Worm (Caenorhabditis elegans): ENCODE measurements around the gene rib-2.

Gene rib-2

DNA sequence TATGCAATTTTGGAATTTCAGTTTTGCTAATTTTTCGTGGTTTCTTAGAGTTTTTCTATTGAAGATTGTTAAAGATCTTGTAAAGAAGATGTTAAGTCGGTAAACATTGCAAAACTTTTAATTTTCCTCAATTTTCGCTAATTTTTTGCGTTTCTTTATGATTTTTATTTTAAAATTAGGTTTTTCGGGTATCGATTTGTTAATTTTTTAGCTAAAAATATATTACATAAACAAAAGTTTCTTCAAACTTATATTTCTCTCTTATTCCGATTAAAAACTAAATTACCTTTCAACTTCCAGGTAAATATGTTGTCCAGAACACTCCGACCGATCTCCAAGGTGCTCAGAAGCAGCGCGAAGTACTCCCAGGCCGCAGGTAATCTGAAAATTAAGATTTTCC lies 35.1 kb upstream of the rib-2 start, which contains the start of gene mrpl-12:
Gene mrpl-12, plus strand, starts transcription at position 301 of the 400 bp plus-strand sequence.
- TF ChIP-seq lin-39 (tag; optimal IDR thresholded peaks at IDR 0.05) (no peak), dmd-4 (tag; optimal IDR thresholded peaks at IDR 0.05) (no peak), nhr-77 (tag; optimal IDR thresholded peaks at IDR 0.05) (no peak), nhr-21 (tag; optimal IDR thresholded peaks at IDR 0.05) (no peak), skn-1 (tag; optimal IDR thresholded peaks at IDR 0.05) (no peak), peb-1 (tag; optimal IDR thresholded peaks at IDR 0.05) (no peak), nhr-10 (tag; optimal IDR thresholded peaks at IDR 0.05) (no peak), aly-2 (tag; optimal IDR thresholded peaks at IDR 0.05) (no peak), snpc-4 (tag; optimal IDR thresholded peaks at IDR 0.05) (no peak), nhr-6 (tag; optimal IDR thresholded peaks at IDR 0.05) (no peak), alr-1 (tag; optimal IDR thresholded peaks at IDR 0.05) (no peak)

DNA sequence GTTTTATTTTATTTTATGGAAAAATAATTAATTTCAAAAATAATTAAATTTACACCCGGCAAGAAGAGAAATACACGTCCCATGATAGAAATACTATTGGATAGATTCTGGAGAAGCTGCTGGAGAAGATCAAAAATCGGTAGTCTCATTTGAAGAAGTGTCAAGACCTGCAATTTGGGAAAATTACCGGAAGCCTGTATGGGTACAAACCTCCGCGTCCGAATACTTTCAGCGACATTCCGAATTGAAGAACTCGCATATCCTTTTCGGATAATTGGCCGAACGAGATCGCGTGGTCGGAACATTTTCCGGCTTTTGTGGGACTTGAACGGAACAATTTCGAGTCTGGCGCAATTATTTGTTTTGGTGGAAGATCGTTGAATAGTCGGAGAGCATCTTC lies 34.1 kb upstream of the rib-2 start:
- TF ChIP-seq lin-13 (GFP tag; optimal IDR thresholded peaks at IDR 0.05) = no peak
- TF ChIP-seq nhr-21 (tag; optimal IDR thresholded peaks at IDR 0.05) = no peak
- no peak for TF ChIP-seq alr-1 (tag; optimal IDR thresholded peaks at IDR 0.05)
- TF ChIP-seq mab-5 (tag; optimal IDR thresholded peaks at IDR 0.05) = no peak
- no peak for TF ChIP-seq nhr-23 (tag; optimal IDR thresholded peaks at IDR 0.05)
- TF ChIP-seq unc-55 (GFP tag; optimal IDR thresholded peaks at IDR 0.05) = no peak
- no peak for TF ChIP-seq fos-1 (tag; optimal IDR thresholded peaks at IDR 0.05)
- no peak for TF ChIP-seq blmp-1 (tag; optimal IDR thresholded peaks at IDR 0.05; ENCODE audit: insufficient read depth)
- no peak for TF ChIP-seq aly-2 (tag; optimal IDR thresholded peaks at IDR 0.05)
- TF ChIP-seq snpc-4 (tag; optimal IDR thresholded peaks at IDR 0.05) = no peak
- no peak for TF ChIP-seq sma-9 (GFP tag; optimal IDR thresholded peaks at IDR 0.05)
- no peak for TF ChIP-seq sma-9 (tag; optimal IDR thresholded peaks at IDR 0.05)
- TF ChIP-seq ceh-82 (tag; optimal IDR thresholded peaks at IDR 0.05) = no peak

DNA sequence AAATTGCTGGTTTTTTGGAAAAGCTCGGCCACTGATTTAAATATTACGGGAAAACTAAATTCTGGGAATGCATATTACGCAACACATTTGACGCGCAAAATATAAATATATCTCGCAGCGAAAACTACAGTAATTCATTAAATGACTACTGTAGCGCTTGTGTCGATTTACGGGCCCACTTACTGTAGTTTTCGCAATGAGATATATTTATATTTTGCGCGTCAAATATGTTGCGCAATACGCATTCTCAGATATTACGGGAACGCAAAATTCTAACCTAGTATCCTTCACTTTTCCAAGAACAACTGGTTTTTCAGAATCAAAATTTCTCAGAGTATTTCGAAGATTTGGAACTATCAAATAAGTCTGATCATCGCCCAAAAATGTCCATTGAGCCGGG lies 32.9 kb upstream of the rib-2 start:
- no peak for TF ChIP-seq fos-1 (tag; optimal IDR thresholded peaks at IDR 0.05)
- no peak for TF ChIP-seq ztf-1 (GFP tag; conservative IDR thresholded peaks at IDR 0.05)

DNA sequence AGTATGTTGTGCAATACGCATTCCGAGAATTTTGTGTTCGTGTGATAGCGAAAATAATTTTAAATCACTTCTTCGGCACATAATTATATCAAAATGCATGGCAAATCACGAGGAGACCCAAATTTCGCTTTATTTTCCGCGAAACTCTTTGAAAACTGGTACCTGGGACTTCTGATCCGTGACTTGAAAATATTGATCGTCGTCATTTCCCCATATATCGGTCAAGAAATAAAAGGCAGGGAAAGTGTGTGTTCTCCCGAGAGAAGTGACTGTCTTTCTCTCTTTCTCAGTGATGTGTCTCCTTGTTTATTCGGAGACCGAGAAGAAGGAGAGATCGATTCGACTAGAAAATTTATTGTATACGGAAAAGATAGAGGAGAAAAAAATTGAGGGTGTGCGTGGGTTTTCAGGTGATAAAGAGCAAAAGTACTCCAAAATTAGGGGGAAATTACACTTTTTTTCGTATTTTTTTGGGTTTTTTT lies 31.4 kb upstream of the rib-2 start, which contains the start of gene W09D10.5:
Gene W09D10.5, minus strand, starts transcription at position 345 of the 482 bp plus-strand sequence.
- TF ChIP-seq ceh-16 (tag; optimal IDR thresholded peaks at IDR 0.05) (peak; percentile 24), crh-2 (tag; optimal IDR thresholded peaks at IDR 0.05) (no peak), lin-13 (GFP tag; optimal IDR thresholded peaks at IDR 0.05) (no peak), unc-55 (GFP tag; optimal IDR thresholded peaks at IDR 0.05) (no peak), sma-3 (GFP tag; optimal IDR thresholded peaks at IDR 0.05) (peak; percentile 48), nhr-6 (tag; optimal IDR thresholded peaks at IDR 0.05) (peak; percentile 3), F13H6.1 (tag; optimal IDR thresholded peaks at IDR 0.05) (peak; percentile 4), fos-1 (tag; optimal IDR thresholded peaks at IDR 0.05) (peak; percentile 70), mbf-1 (tag; optimal IDR thresholded peaks at IDR 0.05) (no peak), aly-2 (tag; optimal IDR thresholded peaks at IDR 0.05) (no peak), sem-4 (tag; optimal IDR thresholded peaks at IDR 0.05) (no peak), ztf-1 (GFP tag; conservative IDR thresholded peaks at IDR 0.05) (no peak), ztf-11 (tag; optimal IDR thresholded peaks at IDR 0.05) (no peak), alr-1 (tag; optimal IDR thresholded peaks at IDR 0.05) (no peak), nhr-21 (tag; optimal IDR thresholded peaks at IDR 0.05) (peak; percentile 34), lin-11 (tag; optimal IDR thresholded peaks at IDR 0.05) (no peak), lsy-2 (tag; optimal IDR thresholded peaks at IDR 0.05) (peak in 1 of 2 experiments; percentile 36), ama-1 (optimal IDR thresholded peaks at IDR 0.05) (peak; percentile 16), ztf-4 (tag; optimal IDR thresholded peaks at IDR 0.05) (peak; percentile 32), sma-9 (GFP tag; optimal IDR thresholded peaks at IDR 0.05) (no peak), sma-9 (tag; optimal IDR thresholded peaks at IDR 0.05) (no peak), peb-1 (tag; optimal IDR thresholded peaks at IDR 0.05) (no peak), nhr-129 (tag; optimal IDR thresholded peaks at IDR 0.05) (peak; percentile 26), elt-3 (tag; optimal IDR thresholded peaks at IDR 0.05) (no peak), zag-1 (tag; optimal IDR thresholded peaks at IDR 0.05) (no peak)

DNA sequence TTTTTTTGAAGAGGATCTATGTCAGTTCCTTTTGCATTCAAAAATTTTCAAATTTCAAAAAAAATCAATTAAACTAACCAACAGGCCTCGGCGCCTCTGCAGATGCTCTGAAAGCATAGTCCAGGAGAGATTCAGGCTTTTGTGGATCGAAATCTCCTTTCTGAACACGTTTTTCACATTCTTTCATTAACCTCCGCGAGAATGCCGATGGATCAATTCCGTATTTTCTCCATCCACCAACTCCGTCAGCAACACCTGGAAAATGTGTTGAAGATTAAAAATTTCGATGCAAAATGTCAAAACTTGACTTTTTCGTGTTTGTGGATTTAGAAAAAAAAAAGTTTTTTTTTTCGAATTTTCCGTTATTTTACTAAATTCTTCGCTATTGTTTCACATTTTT lies 28.1 kb upstream of the rib-2 start:
- no peak for TF ChIP-seq alr-1 (tag; optimal IDR thresholded peaks at IDR 0.05)
